Fruit fly (Drosophila melanogaster) whole organism, embryonic: ENCODE measurements around the gene CG3078.

Experiments used
- CG10209 ChIP-seq: fragments of 200-800 bp; sonication (Bioruptor generic); optimal IDR thresholded peaks from 3 replicates; lab custom pipeline; 2017; ENCODE audit warnings: missing biosample characterization, mild to moderate bottlenecking, missing genetic modification characterization, missing genetic modification reagents
- CG10959 ChIP-seq: fragments of 200-800 bp; sonication (Bioruptor generic); IDR thresholded peaks from 2 replicates; pipeline ENCODE4 v1.3.6; 2022; ENCODE audit warnings: missing biosample characterization, missing genetic modification characterization
- CG11696 ChIP-seq: fragments of 200-800 bp; sonication (Bioruptor generic); IDR thresholded peaks from 2 replicates; pipeline ENCODE4 v1.3.6; 2022; ENCODE audit warnings: missing biosample characterization, missing genetic modification characterization
- CG12744 ChIP-seq: fragments of 200-800 bp; sonication (Bioruptor generic); optimal IDR thresholded peaks from 2 replicates; lab custom pipeline; 2016; ENCODE audit warnings: missing biosample characterization, missing genetic modification characterization
- CG12942 ChIP-seq: fragments of 200-800 bp; sonication (Bioruptor generic); optimal IDR thresholded peaks from 3 replicates; lab custom pipeline; 2016; ENCODE audit warnings: missing biosample characterization, missing genetic modification characterization
- CG16815 ChIP-seq: fragments of 200-800 bp; sonication (Bioruptor generic); optimal IDR thresholded peaks from 3 replicates; lab custom pipeline; 2017; ENCODE audit warnings: missing biosample characterization, mild to moderate bottlenecking, missing genetic modification characterization
- CG17802 ChIP-seq: fragments of 200-800 bp; sonication (Bioruptor generic); optimal IDR thresholded peaks from 2 replicates; lab custom pipeline; 2018; ENCODE audit warnings: missing biosample characterization, mild to moderate bottlenecking, missing genetic modification characterization, moderate library complexity
- CG2199 ChIP-seq: fragments of 200-800 bp; sonication (Bioruptor generic); IDR thresholded peaks from 3 replicates; pipeline ENCODE4 v1.3.6; 2022; ENCODE audit warnings: missing biosample characterization, missing genetic modification characterization
- CG30403 ChIP-seq: fragments of 200-800 bp; sonication (Bioruptor generic); optimal IDR thresholded peaks from 3 replicates; lab custom pipeline; 2016; ENCODE audit warnings: missing biosample characterization, missing genetic modification characterization
- CG30431 ChIP-seq: fragments of 200-800 bp; sonication (Bioruptor generic); optimal IDR thresholded peaks from 2 replicates; lab custom pipeline; 2017; ENCODE audit warnings: missing biosample characterization, missing genetic modification characterization
- CG33213 ChIP-seq: fragments of 200-800 bp; sonication (Bioruptor generic); optimal IDR thresholded peaks from 3 replicates; lab custom pipeline; 2016; ENCODE audit warnings: missing biosample characterization, missing genetic modification characterization
- CG6791 ChIP-seq: fragments of 200-800 bp; sonication (Bioruptor generic); IDR thresholded peaks from 3 replicates; pipeline ENCODE4 v1.3.6; 2022; ENCODE audit warnings: missing biosample characterization, missing genetic modification characterization; ENCODE audit not compliant: partially characterized antibody
- CG7271 ChIP-seq: fragments of 200-800 bp; sonication (Bioruptor generic); optimal IDR thresholded peaks from 2 replicates; lab custom pipeline; 2018; ENCODE audit warnings: missing biosample characterization, mild to moderate bottlenecking, missing genetic modification characterization, moderate library complexity
- CG7745 ChIP-seq: fragments of 200-800 bp; sonication (Bioruptor generic); optimal IDR thresholded peaks from 2 replicates; lab custom pipeline; 2018; ENCODE audit warnings: missing biosample characterization, mild to moderate bottlenecking, missing genetic modification characterization, moderate library complexity
- CG7839 ChIP-seq: fragments of 200-800 bp; sonication (Bioruptor generic); optimal IDR thresholded peaks from 3 replicates; lab custom pipeline; 2018; ENCODE audit warnings: missing biosample characterization, mild to moderate bottlenecking, missing genetic modification characterization, moderate library complexity
- CG7928 ChIP-seq: fragments of 200-800 bp; sonication (Bioruptor generic); optimal IDR thresholded peaks from 2 replicates; lab custom pipeline; 2017; ENCODE audit warnings: missing biosample characterization, mild to moderate bottlenecking, missing genetic modification characterization
- CG9609 ChIP-seq: fragments of 200-800 bp; sonication (Bioruptor generic); optimal IDR thresholded peaks from 3 replicates; lab custom pipeline; 2016; ENCODE audit warnings: missing biosample characterization, missing genetic modification characterization
- CoRest ChIP-seq: fragments of 200-800 bp; sonication (Bioruptor generic); optimal IDR thresholded peaks from 3 replicates; lab custom pipeline; 2018; ENCODE audit warnings: missing biosample characterization, mild to moderate bottlenecking, missing genetic modification characterization, moderate library complexity
- D19B ChIP-seq: fragments of 200-800 bp; sonication (Bioruptor generic); optimal IDR thresholded peaks from 2 replicates; lab custom pipeline; 2017; ENCODE audit warnings: missing biosample characterization, mild to moderate bottlenecking, missing genetic modification characterization
- Dbx ChIP-seq: fragments of 200-800 bp; sonication (Bioruptor generic); IDR thresholded peaks from 3 replicates; pipeline ENCODE4 v1.3.6; 2022; ENCODE audit warnings: missing biosample characterization, missing genetic modification characterization
- Eip74EF ChIP-seq, 2 experiments: fragments of 200-800 bp in 1 of 2; fragments of >200 bp in 1 of 2; sonication (Bioruptor generic) in 1 of 2; optimal IDR thresholded peaks; 2 replicates each; lab custom pipeline; 2017 to 2019; ENCODE audit warnings: missing biosample characterization in 2 of 2, missing genetic modification characterization in 2 of 2, mild to moderate bottlenecking in 1 of 2, moderate library complexity in 1 of 2
- Hr39 ChIP-seq: fragments of >200 bp; optimal IDR thresholded peaks from 2 replicates; lab custom pipeline; 2017
- Meics ChIP-seq: fragments of 200-800 bp; sonication (Bioruptor generic); optimal IDR thresholded peaks from 2 replicates; lab custom pipeline; 2017; ENCODE audit warnings: missing biosample characterization, mild to moderate bottlenecking, missing genetic modification characterization
- Opbp ChIP-seq: fragments of 200-800 bp; sonication (Bioruptor generic); IDR thresholded peaks from 3 replicates; pipeline ENCODE4 v1.3.6; 2022; ENCODE audit warnings: missing biosample characterization, missing genetic modification characterization; ENCODE audit not compliant: partially characterized antibody
- Pdp1 ChIP-seq, 2 experiments: fragments of 200-800 bp; sonication (Bioruptor generic); optimal IDR thresholded peaks; 3 replicates each; lab custom pipeline; 2016; ENCODE audit warnings: missing biosample characterization in 2 of 2, missing genetic modification characterization in 2 of 2, mild to moderate bottlenecking in 1 of 2, moderate library complexity in 1 of 2
- Sin3A ChIP-seq: fragments of >200 bp; optimal IDR thresholded peaks from 2 replicates; lab custom pipeline; 2018
- Sox100B ChIP-seq: fragments of 200-800 bp; sonication (Bioruptor generic); optimal IDR thresholded peaks from 3 replicates; lab custom pipeline; 2018; ENCODE audit warnings: missing biosample characterization, mild to moderate bottlenecking, missing genetic modification characterization
- Sry-β ChIP-seq: fragments of 200-800 bp; sonication (Bioruptor generic); optimal IDR thresholded peaks from 2 replicates; lab custom pipeline; 2018; ENCODE audit warnings: missing biosample characterization, mild to moderate bottlenecking, missing genetic modification characterization, moderate library complexity
- Sry-δ ChIP-seq: fragments of 200-800 bp; sonication (Bioruptor generic); optimal IDR thresholded peaks from 2 replicates; lab custom pipeline; 2016; ENCODE audit warnings: missing biosample characterization, missing genetic modification characterization
- YL-1 ChIP-seq: fragments of 200-800 bp; sonication (Bioruptor generic); optimal IDR thresholded peaks from 3 replicates; lab custom pipeline; 2017; ENCODE audit warnings: missing biosample characterization, mild to moderate bottlenecking, missing genetic modification characterization
- dati ChIP-seq: fragments of 200-800 bp; sonication (Bioruptor generic); IDR thresholded peaks from 2 replicates; pipeline ENCODE4 v1.3.6; 2022; ENCODE audit warnings: missing biosample characterization, missing genetic modification characterization
- dm ChIP-seq: fragments of 200-800 bp; sonication (Bioruptor generic); optimal IDR thresholded peaks from 3 replicates; lab custom pipeline; 2016; ENCODE audit warnings: missing biosample characterization, missing genetic modification characterization
- dmrt99B ChIP-seq: fragments of 200-800 bp; sonication (Bioruptor generic); optimal IDR thresholded peaks from 2 replicates; lab custom pipeline; 2018; ENCODE audit warnings: missing biosample characterization, mild to moderate bottlenecking, missing genetic modification characterization, moderate library complexity
- eyg ChIP-seq: fragments of 200-800 bp; sonication (Bioruptor generic); optimal IDR thresholded peaks from 3 replicates; lab custom pipeline; 2016; ENCODE audit warnings: missing biosample characterization, missing genetic modification characterization
- fru ChIP-seq: fragments of >200 bp; optimal IDR thresholded peaks from 2 replicates; lab custom pipeline; 2017
- hbn ChIP-seq: fragments of 200-800 bp; sonication (Bioruptor generic); IDR thresholded peaks from 2 replicates; pipeline ENCODE4 v1.3.6; 2022; ENCODE audit warnings: missing biosample characterization, missing genetic modification characterization; ENCODE audit not compliant: partially characterized antibody
- jing ChIP-seq: fragments of 200-800 bp; sonication (Bioruptor generic); optimal IDR thresholded peaks from 2 replicates; lab custom pipeline; 2018; ENCODE audit warnings: missing biosample characterization, mild to moderate bottlenecking, missing genetic modification characterization
- kah ChIP-seq: fragments of 200-800 bp; sonication (Bioruptor generic); optimal IDR thresholded peaks from 2 replicates; lab custom pipeline; 2018; ENCODE audit warnings: missing biosample characterization, mild to moderate bottlenecking, missing genetic modification characterization
- kay ChIP-seq: fragments of 200-800 bp; sonication (Bioruptor generic); optimal IDR thresholded peaks from 2 replicates; lab custom pipeline; 2016; ENCODE audit warnings: missing biosample characterization, missing genetic modification characterization
- luna ChIP-seq: fragments of 200-800 bp; sonication (Bioruptor generic); optimal IDR thresholded peaks from 2 replicates; lab custom pipeline; 2016; ENCODE audit warnings: missing biosample characterization, missing genetic modification characterization
- maf-S ChIP-seq: fragments of 200-800 bp; sonication (Bioruptor generic); optimal IDR thresholded peaks from 2 replicates; lab custom pipeline; 2016; ENCODE audit warnings: missing biosample characterization, missing genetic modification characterization
- mld ChIP-seq: fragments of 200-800 bp; sonication (Bioruptor generic); IDR thresholded peaks from 3 replicates; pipeline ENCODE4 v1.3.6; 2022; ENCODE audit warnings: missing biosample characterization, missing genetic modification characterization; ENCODE audit not compliant: partially characterized antibody
- org-1 ChIP-seq: fragments of 200-800 bp; sonication (Bioruptor generic); optimal IDR thresholded peaks from 2 replicates; lab custom pipeline; 2017; ENCODE audit warnings: missing biosample characterization, missing genetic modification characterization
- otp ChIP-seq: fragments of 200-800 bp; sonication (Bioruptor generic); IDR thresholded peaks from 3 replicates; pipeline ENCODE4, ENCODE4 v1.3.6; 2022; ENCODE audit warnings: missing biosample characterization, missing genetic modification characterization
- prd ChIP-seq, 3 experiments: fragments of >200 bp in 2 of 3; fragments of 200-800 bp in 1 of 3; sonication (Bioruptor generic) in 1 of 3; optimal IDR thresholded peaks in 2 of 3; IDR thresholded peaks in 1 of 3; 2 replicates in 2 of 3; 3 replicates in 1 of 3; pipeline versions ENCODE4 v1.3.6 to Lab custom; 2017 to 2022; ENCODE audit warnings: missing biosample characterization in 1 of 3, missing genetic modification characterization in 1 of 3
- pros ChIP-seq: fragments of 200-800 bp; sonication (Bioruptor generic); optimal IDR thresholded peaks from 3 replicates; lab custom pipeline; 2019; ENCODE audit warnings: missing biosample characterization, mild to moderate bottlenecking, missing genetic modification characterization, moderate library complexity
- pzg ChIP-seq: fragments of 200-800 bp; sonication (Bioruptor generic); optimal IDR thresholded peaks from 3 replicates; lab custom pipeline; 2018; ENCODE audit warnings: missing biosample characterization, mild to moderate bottlenecking, missing genetic modification characterization, moderate library complexity
- sens-2 ChIP-seq: fragments of 200-800 bp; sonication (Bioruptor generic); IDR thresholded peaks from 2 replicates; pipeline ENCODE4 v1.3.6; 2022; ENCODE audit warnings: missing biosample characterization, missing genetic modification characterization
- sima ChIP-seq: fragments of 200-800 bp; sonication (Bioruptor generic); optimal IDR thresholded peaks from 2 replicates; lab custom pipeline; 2016; ENCODE audit warnings: missing biosample characterization, missing genetic modification characterization

The CG3078 gene

DNA sequence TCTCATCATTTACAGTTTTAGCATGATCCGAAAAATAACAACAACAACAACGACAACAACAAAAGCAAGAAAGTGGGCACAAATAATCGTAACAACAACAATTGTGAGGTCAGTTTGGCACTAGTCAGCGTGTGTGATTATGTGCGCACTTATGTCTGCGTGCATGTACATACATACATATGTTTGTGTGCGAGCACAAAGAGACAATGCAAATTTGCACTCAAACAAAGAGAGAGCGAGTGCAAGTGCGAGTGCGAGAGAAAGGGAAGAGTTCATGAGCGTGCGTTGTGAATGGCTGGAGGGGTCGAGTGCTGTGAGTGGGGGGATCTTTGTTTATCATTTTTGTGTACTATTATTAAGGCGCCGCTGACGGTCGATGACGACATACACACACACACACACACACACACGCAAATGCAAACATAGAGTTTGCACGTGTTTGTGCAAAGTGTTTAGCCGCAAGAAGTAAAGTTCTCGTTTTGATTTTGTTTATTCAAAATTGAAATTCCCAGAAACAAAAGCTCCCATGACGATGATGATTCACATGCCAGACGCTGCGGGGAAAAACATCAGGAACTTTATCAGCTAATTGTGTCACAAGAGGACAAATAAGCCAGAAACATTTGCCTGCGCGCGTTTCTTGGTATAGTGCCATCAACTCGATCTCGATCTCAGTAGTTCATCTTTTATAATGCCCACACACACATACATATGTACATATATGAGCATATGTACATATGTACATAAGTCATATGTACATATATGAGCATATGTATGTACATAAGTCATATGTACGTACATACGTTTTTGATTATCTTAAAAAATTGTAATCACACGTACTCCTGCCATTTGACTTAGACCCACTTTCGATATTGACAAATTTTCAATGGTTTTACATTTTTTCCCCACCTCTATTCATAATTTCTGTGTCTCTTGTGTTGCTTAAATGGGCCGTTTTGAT is 35.1 kb upstream of the CG3078 start (continued):
- no peak for TF ChIP-seq Pdp1 (GFP tag; optimal IDR thresholded peaks at IDR 0.05; lab: Kevin White, UChicago)
- TF ChIP-seq sens-2: no peak
- TF ChIP-seq CG10209 (GFP tag; lab: Kevin White, UChicago): peak; percentile 20
- no peak for TF ChIP-seq kah (GFP tag; lab: Kevin White, UChicago)
- no peak for TF ChIP-seq CG6791
- TF ChIP-seq hbn (GFP tag; lab: Robert Waterston, UW): no peak
- TF ChIP-seq fru (lab: Kevin White, UChicago): no peak
- no peak for TF ChIP-seq CG17802 (tag; lab: Kevin White, UChicago)
- TF ChIP-seq CG11696: no peak
- no peak for TF ChIP-seq CG7839 (tag; lab: Kevin White, UChicago)
- TF ChIP-seq CG2199 (GFP tag; lab: Robert Waterston, UW): no peak
- TF ChIP-seq Sry-β (GFP tag; lab: Kevin White, UChicago): no peak
- TF ChIP-seq Meics (GFP tag; lab: Kevin White, UChicago): peak; percentile 21
- no peak for TF ChIP-seq maf-S (GFP tag; lab: Kevin White, UChicago)
- no peak for TF ChIP-seq Sin3A
- TF ChIP-seq mld (GFP tag; lab: Robert Waterston, UW): no peak
- no peak for TF ChIP-seq CG7271 (tag; lab: Kevin White, UChicago)
- TF ChIP-seq CG12744 (GFP tag; lab: Kevin White, UChicago): no peak
- TF ChIP-seq jing: no peak
- TF ChIP-seq CG12942 (GFP tag; lab: Kevin White, UChicago): no peak
- peak; percentile 10 for TF ChIP-seq dmrt99B
- TF ChIP-seq Opbp (GFP tag; lab: Robert Waterston, UW): no peak
- TF ChIP-seq CG7745 (tag; lab: Kevin White, UChicago): no peak
- no peak for TF ChIP-seq D19B (GFP tag; lab: Kevin White, UChicago)
- no peak for TF ChIP-seq pros (GFP tag; lab: Kevin White, UChicago)
- TF ChIP-seq sima (GFP tag; lab: Kevin White, UChicago): no peak
- peak; percentile 3 for TF ChIP-seq Sox100B (GFP tag; lab: Kevin White, UChicago)
- TF ChIP-seq CG33213: no peak
- TF ChIP-seq dm: no peak
- TF ChIP-seq CG10959 (GFP tag; lab: Robert Waterston, UW): no peak
- TF ChIP-seq otp: no peak
- no peak for TF ChIP-seq CG16815 (GFP tag; lab: Kevin White, UChicago)
- peak; percentile 15 for TF ChIP-seq org-1 (GFP tag; lab: Kevin White, UChicago)
- TF ChIP-seq CG30403: no peak
- peak; percentile 8 for TF ChIP-seq CoRest (tag; lab: Kevin White, UChicago)
- TF ChIP-seq Dbx: no peak
- TF ChIP-seq Eip74EF (GFP tag; optimal IDR thresholded peaks at IDR 0.05; lab: Kevin White, UChicago): no peak
- TF ChIP-seq CG7928 (GFP tag; lab: Kevin White, UChicago): no peak
- TF ChIP-seq YL-1 (GFP tag; lab: Kevin White, UChicago): no peak
- TF ChIP-seq dati: 0 out of 2 replicates have a peak, but pooled peaks have one; percentile 50
- TF ChIP-seq Hr39: no peak
- no peak for TF ChIP-seq CG30431 (GFP tag; lab: Kevin White, UChicago)
- TF ChIP-seq Sry-δ (GFP tag; lab: Kevin White, UChicago): no peak
- TF ChIP-seq kay (GFP tag; lab: Kevin White, UChicago): no peak
- TF ChIP-seq pzg (GFP tag; lab: Kevin White, UChicago): no peak
- TF ChIP-seq prd (optimal IDR thresholded peaks at IDR 0.05; lab: Kevin White, UChicago): no peak
- TF ChIP-seq prd (GFP tag; IDR thresholded peaks at IDR 0.05; lab: Robert Waterston, UW): no peak
- TF ChIP-seq CG9609 (GFP tag; lab: Kevin White, UChicago): no peak
- TF ChIP-seq eyg (GFP tag; lab: Kevin White, UChicago): no peak
- TF ChIP-seq luna (GFP tag; lab: Kevin White, UChicago): no peak
